Fruit fly (Drosophila melanogaster) Kc167 (cell line): ENCODE results near the gene parvin.

Experiments
- Myc ChIP-seq: fragments of >200 bp; optimal IDR thresholded peaks from 2 replicates; lab custom pipeline; 2017; ENCODE audit warnings: missing external identifiers
- psq ChIP-seq: fragments of >200 bp; optimal IDR thresholded peaks from 2 replicates; lab custom pipeline; 2017; ENCODE audit warnings: missing external identifiers

- TF ChIP-seq Myc (lab: Kevin White, UChicago) (no peak), psq (lab: Kevin White, UChicago) (no peak)
Observed at dm6 chrX:19781861-19782260, 36.0 kb downstream of the parvin start.
